Fruit fly (Drosophila melanogaster): ENCODE results near the gene Ama.

- TF ChIP-seq CrebA (GFP tag; optimal IDR thresholded peaks at IDR 0.05; ENCODE audit: borderline replicate concordance) (no peak), CG32264 (GFP tag; optimal IDR thresholded peaks at IDR 0.05) (no peak), h (GFP tag; optimal IDR thresholded peaks at IDR 0.05) (no peak), usp (GFP tag; optimal IDR thresholded peaks at IDR 0.05) (no peak), Dif (GFP tag; optimal IDR thresholded peaks at IDR 0.05; ENCODE audit: partially characterized antibody) (no peak), tai (GFP tag; optimal IDR thresholded peaks at IDR 0.05) (no peak), dsf (GFP tag; optimal IDR thresholded peaks at IDR 0.05; ENCODE audit: borderline replicate concordance) (no peak), OdsH (GFP tag; optimal IDR thresholded peaks at IDR 0.05) (no peak), N (GFP tag; optimal IDR thresholded peaks at IDR 0.05) (no peak)
These were observed 10.8 kb upstream of the Ama start for dm6 chr3R:6751467-6752155.

All from whole organism, wandering third instar larva.